Fruit fly (Drosophila melanogaster): ENCODE results near the gene CG3473.

The CG3473 gene

dm6 chr2L:14546629-14547366 is 16.7 kb downstream of the CG3473 start (continued):
- TF ChIP-seq CG1602 (GFP tag; optimal IDR thresholded peaks at IDR 0.05) (peak; percentile 91), CG2129 (GFP tag; IDR thresholded peaks at IDR 0.05; ENCODE audit: partially characterized antibody) (no peak), CG31388 (GFP tag; optimal IDR thresholded peaks at IDR 0.05) (peak; percentile 73), ara (GFP tag; IDR thresholded peaks at IDR 0.05) (peak; percentile 84), sisA (GFP tag; IDR thresholded peaks at IDR 0.05) (peak; percentile 79), CG12236 (GFP tag; optimal IDR thresholded peaks at IDR 0.05) (peak; percentile 78), CG3281 (GFP tag; optimal IDR thresholded peaks at IDR 0.05) (peak; percentile 27), CG14014 (GFP tag; IDR thresholded peaks at IDR 0.05) (0 out of 2 replicates have a peak, but pooled peaks have one; percentile 35), twi (tag; optimal IDR thresholded peaks at IDR 0.05) (peak; percentile 88), MBD-R2 (GFP tag; IDR thresholded peaks at IDR 0.05) (no peak), ttk (GFP tag; IDR thresholded peaks at IDR 0.05) (peak; percentile 80), mld (GFP tag; IDR thresholded peaks at IDR 0.05; ENCODE audit: partially characterized antibody) (no peak), CG7372 (GFP tag; IDR thresholded peaks at IDR 0.05) (peak; percentile 72), CG15269 (tag; optimal IDR thresholded peaks at IDR 0.05) (peak; percentile 87), sima (GFP tag; optimal IDR thresholded peaks at IDR 0.05) (no peak), CG7987 (GFP tag; optimal IDR thresholded peaks at IDR 0.05) (peak; percentile 13), CG12155 (GFP tag; optimal IDR thresholded peaks at IDR 0.05) (peak; percentile 58), CG17568 (GFP tag; optimal IDR thresholded peaks at IDR 0.05) (peak; percentile 66), CG16863 (GFP tag; optimal IDR thresholded peaks at IDR 0.05) (peak; percentile 87), CG14441 (GFP tag; IDR thresholded peaks at IDR 0.05) (peak; percentile 67), CG9437 (GFP tag; optimal IDR thresholded peaks at IDR 0.05) (peak; percentile 86), CG18011 (GFP tag; optimal IDR thresholded peaks at IDR 0.05) (no peak), jumu (GFP tag; optimal IDR thresholded peaks at IDR 0.05) (peak; percentile 77), lmd (GFP tag; IDR thresholded peaks at IDR 0.05) (peak; percentile 88), Lpt (GFP tag; optimal IDR thresholded peaks at IDR 0.05) (no peak), tup (GFP tag; optimal IDR thresholded peaks at IDR 0.05) (no peak), CG3838 (GFP tag; optimal IDR thresholded peaks at IDR 0.05) (peak; percentile 40), salm (tag; optimal IDR thresholded peaks at IDR 0.05) (peak; percentile 89), Awh (GFP tag; IDR thresholded peaks at IDR 0.05) (peak; percentile 89), Gsc (GFP tag; IDR thresholded peaks at IDR 0.05) (peak; percentile 67), wor (GFP tag; IDR thresholded peaks at IDR 0.05) (peak; percentile 87), nerfin-2 (GFP tag; IDR thresholded peaks at IDR 0.05; ENCODE audit: partially characterized antibody) (no peak), CG8388 (GFP tag; optimal IDR thresholded peaks at IDR 0.05) (peak; percentile 94), CG2202 (tag; optimal IDR thresholded peaks at IDR 0.05) (peak; percentile 93), gce (GFP tag; IDR thresholded peaks at IDR 0.05) (no peak), al (GFP tag; IDR thresholded peaks at IDR 0.05) (no peak), trem (tag; optimal IDR thresholded peaks at IDR 0.05) (peak; percentile 94), cad (GFP tag; optimal IDR thresholded peaks at IDR 0.05) (no peak), D19A (tag; optimal IDR thresholded peaks at IDR 0.05) (peak; percentile 93), Pdp1 (GFP tag; optimal IDR thresholded peaks at IDR 0.05) (peak; percentile 83), Ets97D (GFP tag; optimal IDR thresholded peaks at IDR 0.05) (peak; percentile 24), CG3847 (GFP tag; IDR thresholded peaks at IDR 0.05) (peak; percentile 31), CG13123 (GFP tag; optimal IDR thresholded peaks at IDR 0.05) (peak; percentile 83), odd (GFP tag; optimal IDR thresholded peaks at IDR 0.05) (peak; percentile 82), crc (GFP tag; optimal IDR thresholded peaks at IDR 0.05) (peak; percentile 37), prd (optimal IDR thresholded peaks at IDR 0.05) (no peak), prd (GFP tag; IDR thresholded peaks at IDR 0.05) (peak; percentile 83), CG1529 (GFP tag; optimal IDR thresholded peaks at IDR 0.05) (peak; percentile 92), ci (GFP tag; IDR thresholded peaks at IDR 0.05) (peak; percentile 82), gcm (GFP tag; optimal IDR thresholded peaks at IDR 0.05) (peak; percentile 96), mam (GFP tag; optimal IDR thresholded peaks at IDR 0.05) (peak; percentile 51)

Data from whole organism, embryonic.